Fruit fly (Drosophila melanogaster) whole organism, embryonic: ENCODE data around the gene CG13069.

Experiments used
- Bteb2 ChIP-seq: fragments of 200-800 bp; sonication (Bioruptor generic); optimal IDR thresholded peaks from 2 replicates; lab custom pipeline; 2016; ENCODE audit warnings: missing biosample characterization, missing genetic modification characterization
- CG10979 ChIP-seq: fragments of 200-800 bp; sonication (Bioruptor generic); optimal IDR thresholded peaks from 2 replicates; lab custom pipeline; 2018; ENCODE audit warnings: missing biosample characterization, mild to moderate bottlenecking, missing genetic modification characterization, moderate library complexity
- CG11560 ChIP-seq: fragments of 200-800 bp; sonication (Bioruptor generic); IDR thresholded peaks from 3 replicates; pipeline ENCODE4 v1.3.6; 2022; ENCODE audit warnings: missing biosample characterization, missing genetic modification characterization
- CG13287 ChIP-seq: fragments of 200-800 bp; sonication (Bioruptor generic); IDR thresholded peaks from 2 replicates; pipeline ENCODE4 v1.3.6; 2022; ENCODE audit warnings: missing biosample characterization, missing genetic modification characterization; ENCODE audit not compliant: partially characterized antibody
- CG13624 ChIP-seq: fragments of 200-800 bp; sonication (Bioruptor generic); optimal IDR thresholded peaks from 2 replicates; lab custom pipeline; 2016; ENCODE audit warnings: missing biosample characterization, missing genetic modification characterization
- CG14860 ChIP-seq: fragments of 200-800 bp; sonication (Bioruptor generic); IDR thresholded peaks from 3 replicates; pipeline ENCODE4 v1.3.6; 2022; ENCODE audit warnings: missing biosample characterization, missing genetic modification characterization; ENCODE audit not compliant: partially characterized antibody
- CG1529 ChIP-seq: fragments of 200-800 bp; sonication (Bioruptor generic); optimal IDR thresholded peaks from 3 replicates; lab custom pipeline; 2018; ENCODE audit warnings: missing biosample characterization, missing genetic modification characterization
- CG17186 ChIP-seq: fragments of 200-800 bp; sonication (Bioruptor generic); optimal IDR thresholded peaks from 3 replicates; lab custom pipeline; 2017; ENCODE audit warnings: missing biosample characterization, missing genetic modification reagents, missing genetic modification characterization
- CG4328 ChIP-seq: fragments of 200-800 bp; sonication (Bioruptor generic); optimal IDR thresholded peaks from 3 replicates; lab custom pipeline; 2017; ENCODE audit warnings: missing biosample characterization, missing genetic modification reagents, missing genetic modification characterization
- CG7786 ChIP-seq: fragments of 200-800 bp; sonication (Bioruptor generic); optimal IDR thresholded peaks from 2 replicates; lab custom pipeline; 2016; ENCODE audit warnings: missing biosample characterization, missing genetic modification characterization
- CG7839 ChIP-seq: fragments of 200-800 bp; sonication (Bioruptor generic); optimal IDR thresholded peaks from 3 replicates; lab custom pipeline; 2018; ENCODE audit warnings: missing biosample characterization, mild to moderate bottlenecking, missing genetic modification characterization, moderate library complexity
- CG8089 ChIP-seq: fragments of 200-800 bp; sonication (Bioruptor generic); optimal IDR thresholded peaks from 3 replicates; lab custom pipeline; 2016; ENCODE audit warnings: missing biosample characterization, missing genetic modification characterization
- CG9727 ChIP-seq: fragments of 200-800 bp; sonication (Bioruptor generic); optimal IDR thresholded peaks from 3 replicates; lab custom pipeline; 2017; ENCODE audit warnings: missing biosample characterization, mild to moderate bottlenecking, missing genetic modification characterization
- CG9817 ChIP-seq: fragments of 200-800 bp; sonication (Bioruptor generic); optimal IDR thresholded peaks from 2 replicates; lab custom pipeline; 2018; ENCODE audit warnings: missing biosample characterization, mild to moderate bottlenecking, missing genetic modification characterization, moderate library complexity
- Dll ChIP-seq: fragments of 200-800 bp; sonication (Bioruptor generic); IDR thresholded peaks from 4 replicates; pipeline ENCODE4 v1.3.6; 2022; ENCODE audit warnings: missing biosample characterization, missing genetic modification characterization; ENCODE audit not compliant: partially characterized antibody
- HLHmδ ChIP-seq: fragments of 200-800 bp; sonication (Bioruptor generic); optimal IDR thresholded peaks from 2 replicates; lab custom pipeline; 2018; ENCODE audit warnings: missing biosample characterization, mild to moderate bottlenecking, missing genetic modification characterization, moderate library complexity
- MBD-R2 ChIP-seq: fragments of 200-800 bp; sonication (Bioruptor generic); IDR thresholded peaks from 2 replicates; pipeline ENCODE4 v1.3.6; 2022; ENCODE audit warnings: missing biosample characterization, missing genetic modification characterization
- NC2α ChIP-seq: fragments of 200-800 bp; sonication (Bioruptor generic); optimal IDR thresholded peaks from 2 replicates; lab custom pipeline; 2016; ENCODE audit warnings: missing biosample characterization, missing genetic modification characterization
- NK7.1 ChIP-seq: fragments of 200-800 bp; sonication (Bioruptor generic); optimal IDR thresholded peaks from 3 replicates; lab custom pipeline; 2016; ENCODE audit warnings: missing biosample characterization, missing genetic modification characterization
- NfI ChIP-seq: fragments of 200-800 bp; sonication (Bioruptor generic); optimal IDR thresholded peaks from 3 replicates; lab custom pipeline; 2018; ENCODE audit warnings: missing biosample characterization, mild to moderate bottlenecking, missing genetic modification characterization, moderate library complexity
- Oaz ChIP-seq: fragments of 200-800 bp; sonication (Bioruptor generic); IDR thresholded peaks from 2 replicates; pipeline ENCODE4 v1.3.6; 2022; ENCODE audit warnings: missing biosample characterization, missing genetic modification characterization
- Pdp1 ChIP-seq, 2 experiments: fragments of 200-800 bp; sonication (Bioruptor generic); optimal IDR thresholded peaks; 3 replicates each; lab custom pipeline; 2016; ENCODE audit warnings: missing biosample characterization in 2 of 2, missing genetic modification characterization in 2 of 2, mild to moderate bottlenecking in 1 of 2, moderate library complexity in 1 of 2
- Sry-β ChIP-seq: fragments of 200-800 bp; sonication (Bioruptor generic); optimal IDR thresholded peaks from 2 replicates; lab custom pipeline; 2018; ENCODE audit warnings: missing biosample characterization, mild to moderate bottlenecking, missing genetic modification characterization, moderate library complexity
- amos ChIP-seq: fragments of 200-800 bp; sonication (Bioruptor generic); IDR thresholded peaks from 2 replicates; pipeline ENCODE4 v1.3.6; 2022; ENCODE audit warnings: missing biosample characterization, missing genetic modification characterization; ENCODE audit not compliant: partially characterized antibody
- ap ChIP-seq: fragments of 200-800 bp; sonication (Bioruptor generic); IDR thresholded peaks from 2 replicates; pipeline ENCODE4 v1.3.6; 2022; ENCODE audit warnings: missing biosample characterization, missing genetic modification characterization
- bab2 ChIP-seq: fragments of 200-800 bp; sonication (Bioruptor generic); optimal IDR thresholded peaks from 2 replicates; lab custom pipeline; 2016; ENCODE audit warnings: missing biosample characterization, missing genetic modification characterization
- btn ChIP-seq: fragments of 200-800 bp; sonication (Bioruptor generic); optimal IDR thresholded peaks from 2 replicates; lab custom pipeline; 2016; ENCODE audit warnings: missing biosample characterization, missing genetic modification characterization
- chif ChIP-seq, 2 experiments: fragments of 200-800 bp; sonication (Bioruptor generic); optimal IDR thresholded peaks; 3 replicates each; lab custom pipeline; 2016; ENCODE audit warnings: missing biosample characterization in 2 of 2, missing genetic modification characterization in 2 of 2
- corto ChIP-seq: fragments of 200-800 bp; sonication (Bioruptor generic); optimal IDR thresholded peaks from 2 replicates; lab custom pipeline; 2016; ENCODE audit warnings: missing biosample characterization, mild to moderate bottlenecking, missing genetic modification characterization, moderate library complexity
- crp ChIP-seq, 2 experiments: fragments of 200-800 bp; sonication (Bioruptor generic); optimal IDR thresholded peaks; 2 replicates in 1 of 2; 3 replicates in 1 of 2; lab custom pipeline; 2017; ENCODE audit warnings: missing biosample characterization in 2 of 2, missing genetic modification characterization in 2 of 2, mild to moderate bottlenecking in 1 of 2, moderate library complexity in 1 of 2
- cwo ChIP-seq: fragments of 200-800 bp; sonication (Bioruptor generic); optimal IDR thresholded peaks from 3 replicates; lab custom pipeline; 2017; ENCODE audit warnings: missing biosample characterization, missing genetic modification characterization, mild to moderate bottlenecking, moderate library complexity, missing genetic modification reagents
- disco-r ChIP-seq: fragments of 200-800 bp; sonication (Bioruptor generic); optimal IDR thresholded peaks from 2 replicates; lab custom pipeline; 2016; ENCODE audit warnings: missing biosample characterization, missing genetic modification characterization
- dysf ChIP-seq: fragments of 200-800 bp; sonication (Bioruptor generic); IDR thresholded peaks from 3 replicates; pipeline ENCODE4 v1.3.6; 2022; ENCODE audit warnings: missing biosample characterization, missing genetic modification characterization
- exex ChIP-seq: fragments of 200-800 bp; sonication (Bioruptor generic); optimal IDR thresholded peaks from 4 replicates; lab custom pipeline; 2018; ENCODE audit warnings: missing biosample characterization, mild to moderate bottlenecking, missing genetic modification characterization, moderate library complexity
- fd64A ChIP-seq: fragments of 200-800 bp; sonication (Bioruptor generic); optimal IDR thresholded peaks from 3 replicates; lab custom pipeline; 2018; ENCODE audit warnings: missing biosample characterization, mild to moderate bottlenecking, missing genetic modification characterization
- lbe ChIP-seq: fragments of 200-800 bp; sonication (Bioruptor generic); optimal IDR thresholded peaks from 2 replicates; lab custom pipeline; 2016; ENCODE audit warnings: missing biosample characterization, mild to moderate bottlenecking, missing genetic modification characterization
- oc ChIP-seq: fragments of 200-800 bp; sonication (Bioruptor generic); optimal IDR thresholded peaks from 2 replicates; lab custom pipeline; 2018; ENCODE audit warnings: missing biosample characterization, mild to moderate bottlenecking, missing genetic modification characterization, moderate library complexity
- pb ChIP-seq: fragments of 200-800 bp; sonication (Bioruptor generic); optimal IDR thresholded peaks from 3 replicates; lab custom pipeline; 2016; ENCODE audit warnings: missing biosample characterization, missing genetic modification characterization
- pzg ChIP-seq: fragments of 200-800 bp; sonication (Bioruptor generic); optimal IDR thresholded peaks from 3 replicates; lab custom pipeline; 2018; ENCODE audit warnings: missing biosample characterization, mild to moderate bottlenecking, missing genetic modification characterization, moderate library complexity
- run ChIP-seq: fragments of 200-800 bp; sonication (Bioruptor generic); optimal IDR thresholded peaks from 3 replicates; lab custom pipeline; 2018; ENCODE audit warnings: missing biosample characterization, mild to moderate bottlenecking, missing genetic modification characterization
- sens-2 ChIP-seq: fragments of 200-800 bp; sonication (Bioruptor generic); IDR thresholded peaks from 2 replicates; pipeline ENCODE4 v1.3.6; 2022; ENCODE audit warnings: missing biosample characterization, missing genetic modification characterization
- seq ChIP-seq: fragments of 200-800 bp; sonication (Bioruptor generic); IDR thresholded peaks from 2 replicates; pipeline ENCODE4 v1.3.6; 2022; ENCODE audit warnings: missing biosample characterization, missing genetic modification characterization
- sob ChIP-seq: fragments of 200-800 bp; sonication (Bioruptor generic); IDR thresholded peaks from 2 replicates; pipeline ENCODE4 v1.3.6; 2022; ENCODE audit warnings: missing biosample characterization, missing genetic modification characterization
- sug ChIP-seq: fragments of 200-800 bp; optimal IDR thresholded peaks from 2 replicates; lab custom pipeline; 2019; ENCODE audit warnings: missing biosample characterization, mild to moderate bottlenecking, missing genetic modification characterization, moderate library complexity
- tna ChIP-seq: fragments of 200-800 bp; sonication (Bioruptor generic); IDR thresholded peaks from 2 replicates; pipeline ENCODE4 v1.3.6; 2022; ENCODE audit warnings: missing biosample characterization, missing genetic modification characterization; ENCODE audit not compliant: partially characterized antibody
- ttk ChIP-seq: fragments of 200-800 bp; sonication (Bioruptor generic); IDR thresholded peaks from 2 replicates; pipeline ENCODE4 v2.1.2; 2022; ENCODE audit warnings: missing biosample characterization, missing genetic modification characterization
- unc-4 ChIP-seq: fragments of 200-800 bp; sonication (Bioruptor generic); IDR thresholded peaks from 2 replicates; pipeline ENCODE4 v1.3.6; 2022; ENCODE audit warnings: missing biosample characterization, missing genetic modification characterization; ENCODE audit not compliant: partially characterized antibody

Gene CG13069

dm6 chr3L:16232924-16233323 lies 32.3 kb upstream of the CG13069 start, which contains the start of gene Hsc20 (continued):
- TF ChIP-seq NK7.1 (GFP tag; lab: Kevin White, UChicago) (no peak), bab2 (no peak), disco-r (no peak), CG8089 (GFP tag; lab: Kevin White, UChicago) (no peak), unc-4 (GFP tag; lab: Robert Waterston, UW) (0 out of 2 replicates have a peak, but pooled peaks have one; percentile 11), CG10979 (tag; lab: Kevin White, UChicago) (no peak), run (no peak), Sry-β (GFP tag; lab: Kevin White, UChicago) (no peak), exex (tag; lab: Kevin White, UChicago) (peak; percentile 22), Pdp1 (GFP tag; optimal IDR thresholded peaks at IDR 0.05; lab: Kevin White, UChicago) (peak in 1 of 2 experiments; percentile 88), Bteb2 (GFP tag; lab: Kevin White, UChicago) (no peak), amos (GFP tag; lab: Robert Waterston, UW) (no peak), crp (GFP tag; optimal IDR thresholded peaks at IDR 0.05; lab: Kevin White, UChicago) (peak; percentile 20 to 85), CG14860 (GFP tag; lab: Robert Waterston, UW) (no peak), fd64A (GFP tag; lab: Kevin White, UChicago) (no peak), pzg (GFP tag; lab: Kevin White, UChicago) (peak; percentile 12), HLHmδ (GFP tag; lab: Kevin White, UChicago) (no peak), CG7839 (tag; lab: Kevin White, UChicago) (no peak), NfI (GFP tag; lab: Kevin White, UChicago) (no peak), btn (no peak), CG9817 (tag; lab: Kevin White, UChicago) (no peak), sob (GFP tag; lab: Robert Waterston, UW) (no peak), CG7786 (GFP tag; lab: Kevin White, UChicago) (no peak), CG13287 (peak; percentile 13; the same call in 1 of the 2 replicates), CG17186 (GFP tag; lab: Kevin White, UChicago) (no peak), cwo (GFP tag; lab: Kevin White, UChicago) (no peak)
- TF ChIP-seq, all 482 proteins: peak for 11

dm6 chr3L:16233850-16234494 lies 31.2 kb upstream of the CG13069 start:
- TF ChIP-seq chif (GFP tag; optimal IDR thresholded peaks at IDR 0.05; lab: Kevin White, UChicago) (no peak), dysf (GFP tag; lab: Robert Waterston, UW) (no peak), seq (GFP tag; lab: Robert Waterston, UW) (no peak), exex (tag; lab: Kevin White, UChicago) (peak; percentile 48), Dll (0 out of 4 replicates have a peak, but pooled peaks have one; percentile 12), CG4328 (no peak), crp (GFP tag; optimal IDR thresholded peaks at IDR 0.05; lab: Kevin White, UChicago) (peak in 1 of 2 experiments; percentile 57), ttk (no peak), corto (GFP tag; lab: Kevin White, UChicago) (no peak), CG11560 (tag; lab: Robert Waterston, UW) (no peak), oc (no peak), NC2α (GFP tag; lab: Kevin White, UChicago) (no peak), sug (tag; lab: Kevin White, UChicago) (peak; percentile 53), CG7786 (GFP tag; lab: Kevin White, UChicago) (no peak), CG13624 (no peak), pb (GFP tag; lab: Kevin White, UChicago) (no peak), CG9727 (GFP tag; lab: Kevin White, UChicago) (no peak), lbe (peak; percentile 16), pzg (GFP tag; lab: Kevin White, UChicago) (peak; percentile 6), Oaz (no peak), CG13287 (peak; percentile 26; the same call in 1 of the 2 replicates), tna (no peak), MBD-R2 (GFP tag; lab: Robert Waterston, UW) (0 out of 2 replicates have a peak, but pooled peaks have one; percentile 19), NK7.1 (GFP tag; lab: Kevin White, UChicago) (no peak), ap (GFP tag; lab: Robert Waterston, UW) (no peak), CG1529 (no peak), sens-2 (GFP tag; lab: Robert Waterston, UW) (no peak)
